Worm (Caenorhabditis elegans): ENCODE data around the gene F20B6.5.

Gene F20B6.5

ce11 chrX:4238971-4239370 lies 39.2 kb upstream of the F20B6.5 start:
- TF ChIP-seq F10E7.11 (tag; optimal IDR thresholded peaks at IDR 0.05) (no peak), madf-10 (tag; optimal IDR thresholded peaks at IDR 0.05) (no peak), pbrm-1 (GFP tag; IDR thresholded peaks at IDR 0.05) (no peak), lsy-27 (tag; optimal IDR thresholded peaks at IDR 0.05; ENCODE audit: borderline replicate concordance, insufficient read depth) (no peak), ztf-25 (GFP tag; IDR thresholded peaks at IDR 0.05) (no peak), Y56A3A.18 (GFP tag; IDR thresholded peaks at IDR 0.05) (no peak), pha-4 (tag; optimal IDR thresholded peaks at IDR 0.05) (no peak), B0261.1 (tag; optimal IDR thresholded peaks at IDR 0.05) (no peak), F57C9.4 (tag; optimal IDR thresholded peaks at IDR 0.05) (no peak), hlh-26 (GFP tag; conservative IDR thresholded peaks at IDR 0.05) (no peak), ceh-40 (GFP tag; IDR thresholded peaks at IDR 0.05) (no peak), T07F8.4 (tag; optimal IDR thresholded peaks at IDR 0.05) (no peak), F57A8.1 (GFP tag; optimal IDR thresholded peaks at IDR 0.05) (no peak), Y95B8A.8 (GFP tag; IDR thresholded peaks at IDR 0.05) (no peak), tbp1 (GFP tag; optimal IDR thresholded peaks at IDR 0.05) (no peak), F23B12.7 (tag; optimal IDR thresholded peaks at IDR 0.05; ENCODE audit: insufficient read depth) (no peak), nhr-27 (tag; optimal IDR thresholded peaks at IDR 0.05) (no peak)

- TF ChIP-seq die-1 (tag; optimal IDR thresholded peaks at IDR 0.05) = no peak
- no peak for TF ChIP-seq repo-1 (tag; optimal IDR thresholded peaks at IDR 0.05)
- no peak for TF ChIP-seq fkh-3 (tag; optimal IDR thresholded peaks at IDR 0.05)
- no peak for TF ChIP-seq T07F8.4 (tag; optimal IDR thresholded peaks at IDR 0.05)
- TF ChIP-seq mcd-1 (GFP tag; IDR thresholded peaks at IDR 0.05) = no peak
- TF ChIP-seq F49E8.2 (tag; optimal IDR thresholded peaks at IDR 0.05; ENCODE audit: insufficient read depth) = no peak
- TF ChIP-seq unc-62 (GFP tag; optimal IDR thresholded peaks at IDR 0.05) = no peak
- no peak for TF ChIP-seq snpc-3.4 (tag; optimal IDR thresholded peaks at IDR 0.05)
- TF ChIP-seq ccch-3 (GFP tag; optimal IDR thresholded peaks at IDR 0.05) = no peak
- TF ChIP-seq sptf-2 (GFP tag; optimal IDR thresholded peaks at IDR 0.05) = no peak
- TF ChIP-seq let-526 (GFP tag; IDR thresholded peaks at IDR 0.05) = no peak
- TF ChIP-seq akir-1 (GFP tag; optimal IDR thresholded peaks at IDR 0.05) = no peak
- TF ChIP-seq xnd-1 (tag; optimal IDR thresholded peaks at IDR 0.05) = no peak
- no peak for TF ChIP-seq D2030.7 (GFP tag; IDR thresholded peaks at IDR 0.05)
- no peak for TF ChIP-seq snpc-1.3 (tag; optimal IDR thresholded peaks at IDR 0.05; ENCODE audit: insufficient read depth)
- no peak for TF ChIP-seq hmg-20 (GFP tag; IDR thresholded peaks at IDR 0.05)
- TF ChIP-seq nhr-120 (GFP tag; IDR thresholded peaks at IDR 0.05) = no peak
Observed at ce11 chrX:4235752-4236151, 36.0 kb upstream of the F20B6.5 start, which contains the start of gene rab-37. Gene rab-37, minus strand, starts transcription at chrX:4235852.

- TF ChIP-seq pbrm-1 (GFP tag; IDR thresholded peaks at IDR 0.05) = peak; percentile 20; the same call in 1 of the 2 replicates
- no peak for TF ChIP-seq nfya-2 (GFP tag; IDR thresholded peaks at IDR 0.05)
- TF ChIP-seq ztf-26 (tag; optimal IDR thresholded peaks at IDR 0.05) = peak; percentile 83
- TF ChIP-seq K11D2.4 (GFP tag; IDR thresholded peaks at IDR 0.05) = peak; percentile 56
- TF ChIP-seq mxl-1 (tag; optimal IDR thresholded peaks at IDR 0.05) = no peak
- no peak for TF ChIP-seq bed-1 (GFP tag; IDR thresholded peaks at IDR 0.05)
- TF ChIP-seq cebp-1 (GFP tag; IDR thresholded peaks at IDR 0.05) = 0 out of 2 replicates have a peak, but pooled peaks have one; percentile 27
- TF ChIP-seq cebp-1 (tag; optimal IDR thresholded peaks at IDR 0.05) = peak; percentile 86
- TF ChIP-seq lsl-1 (GFP tag; optimal IDR thresholded peaks at IDR 0.05) = no peak
- TF ChIP-seq B0261.1 (tag; optimal IDR thresholded peaks at IDR 0.05) = no peak
- no peak for TF ChIP-seq ztf-25 (GFP tag; IDR thresholded peaks at IDR 0.05)
- TF ChIP-seq repo-1 (tag; optimal IDR thresholded peaks at IDR 0.05) = peak; percentile 77
- TF ChIP-seq dpl-1 (GFP tag; optimal IDR thresholded peaks at IDR 0.05) = no peak
- peak; percentile 39 for TF ChIP-seq tbp1 (GFP tag; optimal IDR thresholded peaks at IDR 0.05)
- no peak for TF ChIP-seq hrde-1 (tag; optimal IDR thresholded peaks at IDR 0.05; ENCODE audit: borderline replicate concordance)
- TF ChIP-seq lin-26 (GFP tag; IDR thresholded peaks at IDR 0.05) = peak; percentile 21; the same call in 1 of the 2 replicates
- no peak for TF ChIP-seq ccch-3 (GFP tag; optimal IDR thresholded peaks at IDR 0.05)
- no peak for TF ChIP-seq nhr-179 (tag; optimal IDR thresholded peaks at IDR 0.05)
- TF ChIP-seq somi-1 (GFP tag; optimal IDR thresholded peaks at IDR 0.05) = peak; percentile 48
Observed at ce11 chrX:4222779-4223387, 23.2 kb upstream of the F20B6.5 start.

Data from whole organism, young adult.